Fruit fly (Drosophila melanogaster): ENCODE data around the gene CG33080.

The CG33080 gene

dm6 chrX:5699824-5700498 lies 17.6 kb downstream of the CG33080 start (continued):
- no peak for TF ChIP-seq cg (GFP tag; optimal IDR thresholded peaks at IDR 0.05)
- peak; percentile 21 for TF ChIP-seq Antp (GFP tag; optimal IDR thresholded peaks at IDR 0.05)
- peak; percentile 89 for TF ChIP-seq D19B (GFP tag; optimal IDR thresholded peaks at IDR 0.05)
- peak; percentile 35 for TF ChIP-seq NC2β (GFP tag; optimal IDR thresholded peaks at IDR 0.05)
- no peak for TF ChIP-seq CG31224 (GFP tag; IDR thresholded peaks at IDR 0.05)
- no peak for TF ChIP-seq Atf-2 (GFP tag; optimal IDR thresholded peaks at IDR 0.05)
- peak; percentile 51 to 63 for TF ChIP-seq dpn (GFP tag; optimal IDR thresholded peaks at IDR 0.05)
- TF ChIP-seq gt (GFP tag; IDR thresholded peaks at IDR 0.05), result no peak
- TF ChIP-seq tna (GFP tag; IDR thresholded peaks at IDR 0.05; ENCODE audit: partially characterized antibody), result no peak
- TF ChIP-seq CG6272 (GFP tag; IDR thresholded peaks at IDR 0.05), result no peak
- TF ChIP-seq YL-1 (GFP tag; optimal IDR thresholded peaks at IDR 0.05), result no peak
- no peak for TF ChIP-seq GATAe (GFP tag; conservative IDR thresholded peaks at IDR 0.05)
- no peak for TF ChIP-seq CG15696 (tag; optimal IDR thresholded peaks at IDR 0.05)
- TF ChIP-seq CG7357 (GFP tag; IDR thresholded peaks at IDR 0.05), result peak; percentile 51; the same call in 1 of the 3 replicates
- no peak for TF ChIP-seq CG16813 (GFP tag; IDR thresholded peaks at IDR 0.05; ENCODE audit: partially characterized antibody)
- peak; percentile 46 for TF ChIP-seq lbe (GFP tag; optimal IDR thresholded peaks at IDR 0.05)
- peak; percentile 35 for TF ChIP-seq gro (GFP tag; optimal IDR thresholded peaks at IDR 0.05)
- TF ChIP-seq psq (GFP tag; optimal IDR thresholded peaks at IDR 0.05), result peak; percentile 3
- TF ChIP-seq row (GFP tag; IDR thresholded peaks at IDR 0.05), result peak; percentile 83
- TF ChIP-seq CG8924 (tag; optimal IDR thresholded peaks at IDR 0.05), result peak; percentile 67
- TF ChIP-seq maf-S (GFP tag; optimal IDR thresholded peaks at IDR 0.05), result peak; percentile 2
- TF ChIP-seq Blimp-1 (GFP tag; optimal IDR thresholded peaks at IDR 0.05), result peak; percentile 75
- peak; percentile 67; the same call in 1 of the 3 replicates for TF ChIP-seq ken (GFP tag; IDR thresholded peaks at IDR 0.05)
- TF ChIP-seq cas (GFP tag; IDR thresholded peaks at IDR 0.05), result no peak
- no peak for TF ChIP-seq pho (GFP tag; optimal IDR thresholded peaks at IDR 0.05)
- TF ChIP-seq NK7.1 (GFP tag; optimal IDR thresholded peaks at IDR 0.05), result no peak
- TF ChIP-seq CG2678 (tag; optimal IDR thresholded peaks at IDR 0.05), result peak; percentile 73
- TF ChIP-seq sc (optimal IDR thresholded peaks at IDR 0.05), result no peak
- peak; percentile 55 for TF ChIP-seq sc (GFP tag; optimal IDR thresholded peaks at IDR 0.05)
- no peak for TF ChIP-seq zen2 (GFP tag; IDR thresholded peaks at IDR 0.05; ENCODE audit: partially characterized antibody)
- no peak for TF ChIP-seq CG17912 (GFP tag; optimal IDR thresholded peaks at IDR 0.05)
- 0 out of 2 replicates have a peak, but pooled peaks have one; percentile 32 for TF ChIP-seq danr (GFP tag; IDR thresholded peaks at IDR 0.05)
- TF ChIP-seq gsb (GFP tag; IDR thresholded peaks at IDR 0.05), result no peak
- no peak for TF ChIP-seq CG12299 (tag; optimal IDR thresholded peaks at IDR 0.05)
- peak; percentile 22 for TF ChIP-seq CG8281 (tag; optimal IDR thresholded peaks at IDR 0.05)
- 0 out of 2 replicates have a peak, but pooled peaks have one; percentile 25 for TF ChIP-seq Atf6 (GFP tag; IDR thresholded peaks at IDR 0.05)
- peak; percentile 63 for TF ChIP-seq CG4424 (GFP tag; optimal IDR thresholded peaks at IDR 0.05)
- no peak for TF ChIP-seq prd (optimal IDR thresholded peaks at IDR 0.05)
- TF ChIP-seq prd (GFP tag; IDR thresholded peaks at IDR 0.05), result peak; percentile 71; the same call in 2 of the 3 replicates
- TF ChIP-seq CG2129 (GFP tag; IDR thresholded peaks at IDR 0.05; ENCODE audit: partially characterized antibody), result no peak
- peak; percentile 33 for TF ChIP-seq CG10462 (GFP tag; optimal IDR thresholded peaks at IDR 0.05)
- TF ChIP-seq CG18764 (GFP tag; optimal IDR thresholded peaks at IDR 0.05), result peak; percentile 27
- TF ChIP-seq Deaf1 (tag; optimal IDR thresholded peaks at IDR 0.05), result peak; percentile 54
- no peak for TF ChIP-seq ara (GFP tag; IDR thresholded peaks at IDR 0.05)
- TF ChIP-seq CG34422 (GFP tag; IDR thresholded peaks at IDR 0.05), result no peak
- peak; percentile 43 for TF ChIP-seq az2 (GFP tag; optimal IDR thresholded peaks at IDR 0.05)
- peak; percentile 42 for TF ChIP-seq slp2 (GFP tag; optimal IDR thresholded peaks at IDR 0.05)
- TF ChIP-seq CG18262 (tag; optimal IDR thresholded peaks at IDR 0.05), result peak; percentile 74
- TF ChIP-seq Oli (tag; optimal IDR thresholded peaks at IDR 0.05), result peak; percentile 81
- no peak for TF ChIP-seq fu2 (GFP tag; optimal IDR thresholded peaks at IDR 0.05)
- TF ChIP-seq CG15479 (GFP tag; optimal IDR thresholded peaks at IDR 0.05), result no peak

Data from whole organism, embryonic.